Worm (Caenorhabditis elegans) whole organism, late embryonic: ENCODE data around the gene egl-9.
"Not testable (repeated sequence)": the region's sequence is repeated elsewhere in the genome, so short reads cannot be mapped to it uniquely, and the experiment has no call there.

Experiments
- K09A11.1 ChIP-seq: sonication (generic microtip); optimal IDR thresholded peaks from 2 replicates; lab custom pipeline; 2017; ENCODE audit warnings: antibody characterized with exemption, mild to moderate bottlenecking, missing genetic modification characterization, missing compliant biosample characterization; ENCODE audit not compliant: insufficient read depth
- ceh-14 ChIP-seq: sonication (generic microtip); optimal IDR thresholded peaks from 2 replicates; lab custom pipeline; 2016; ENCODE audit warnings: missing genotype, missing genetic modification characterization, missing compliant biosample characterization
- ceh-19 ChIP-seq: fragments of 200-800 bp; sonication (Bioruptor generic); optimal IDR thresholded peaks from 2 replicates; lab custom pipeline; 2018; ENCODE audit warnings: mild to moderate bottlenecking, missing genetic modification characterization, missing compliant biosample characterization
- ceh-9 ChIP-seq: sonication (generic microtip); optimal IDR thresholded peaks from 2 replicates; lab custom pipeline; 2016; ENCODE audit warnings: mild to moderate bottlenecking, missing genetic modification characterization, inconsistent platforms, missing compliant biosample characterization
- che-1 ChIP-seq: sonication (generic microtip); optimal IDR thresholded peaks from 2 replicates; lab custom pipeline; 2016; ENCODE audit warnings: mild to moderate bottlenecking, missing genetic modification characterization, missing compliant biosample characterization
- dmd-4 ChIP-seq: sonication (generic microtip); optimal IDR thresholded peaks from 2 replicates; lab custom pipeline; 2016; ENCODE audit warnings: borderline replicate concordance, missing genetic modification characterization, missing compliant biosample characterization
- dve-1 ChIP-seq: sonication (generic microtip); optimal IDR thresholded peaks from 2 replicates; lab custom pipeline; 2017; ENCODE audit warnings: antibody characterized with exemption, mild to moderate bottlenecking, missing genetic modification characterization, missing compliant biosample characterization
- elt-2 ChIP-seq: sonication (generic microtip); optimal IDR thresholded peaks from 2 replicates; lab custom pipeline; 2016; ENCODE audit warnings: missing genetic modification reagents, missing genetic modification characterization, missing compliant biosample characterization
- nhr-11 ChIP-seq: fragments of 150-350 bp; optimal IDR thresholded peaks from 2 replicates; lab custom pipeline; 2014; ENCODE audit warnings: missing biosample characterization, missing genetic modification characterization
- ref-2 ChIP-seq: sonication (generic microtip); optimal IDR thresholded peaks from 2 replicates; lab custom pipeline; 2016; ENCODE audit warnings: missing genetic modification characterization, missing compliant biosample characterization
- sox-2 ChIP-seq: fragments of 200-800 bp; sonication (Bioruptor generic); IDR thresholded peaks from 2 replicates; pipeline ENCODE4 v1.3.6; 2022; ENCODE audit warnings: missing genetic modification reagents, missing genetic modification characterization, missing compliant biosample characterization
- sox-4 ChIP-seq: sonication (generic microtip); optimal IDR thresholded peaks from 2 replicates; lab custom pipeline; 2017; ENCODE audit warnings: mild to moderate bottlenecking, missing genetic modification characterization, inconsistent platforms, missing compliant biosample characterization
- tbx-2 ChIP-seq: sonication (generic microtip); optimal IDR thresholded peaks from 2 replicates; lab custom pipeline; 2016; ENCODE audit warnings: missing genetic modification characterization, missing compliant biosample characterization

ce11 chrV:10449302-10449701 lies 19.0 kb upstream of the egl-9 start:
- not testable (repeated sequence) for TF ChIP-seq tbx-2 (tag; lab: Kevin White, UChicago); ref-2 (tag; lab: Kevin White, UChicago); sox-2 (GFP tag; lab: Robert Waterston, UW); dmd-4 (tag; lab: Kevin White, UChicago); ceh-14; sox-4 (tag; lab: Kevin White, UChicago); nhr-11 (tag; lab: Kevin White, UChicago); dve-1 (tag; lab: Kevin White, UChicago); che-1 (tag; lab: Kevin White, UChicago); K09A11.1; ceh-9; ceh-19 (GFP tag; lab: Kevin White, UChicago); elt-2
